Worm (Caenorhabditis elegans): ENCODE results near the gene K02E11.4.

K02E11.4 gene

ce11 chrV:14231656-14232055 lies 16.3 kb downstream of the K02E11.4 start:
- peak; percentile 4 for TF ChIP-seq fos-1 (tag; optimal IDR thresholded peaks at IDR 0.05)
- TF ChIP-seq crh-2 (tag; optimal IDR thresholded peaks at IDR 0.05): no peak

DNA sequence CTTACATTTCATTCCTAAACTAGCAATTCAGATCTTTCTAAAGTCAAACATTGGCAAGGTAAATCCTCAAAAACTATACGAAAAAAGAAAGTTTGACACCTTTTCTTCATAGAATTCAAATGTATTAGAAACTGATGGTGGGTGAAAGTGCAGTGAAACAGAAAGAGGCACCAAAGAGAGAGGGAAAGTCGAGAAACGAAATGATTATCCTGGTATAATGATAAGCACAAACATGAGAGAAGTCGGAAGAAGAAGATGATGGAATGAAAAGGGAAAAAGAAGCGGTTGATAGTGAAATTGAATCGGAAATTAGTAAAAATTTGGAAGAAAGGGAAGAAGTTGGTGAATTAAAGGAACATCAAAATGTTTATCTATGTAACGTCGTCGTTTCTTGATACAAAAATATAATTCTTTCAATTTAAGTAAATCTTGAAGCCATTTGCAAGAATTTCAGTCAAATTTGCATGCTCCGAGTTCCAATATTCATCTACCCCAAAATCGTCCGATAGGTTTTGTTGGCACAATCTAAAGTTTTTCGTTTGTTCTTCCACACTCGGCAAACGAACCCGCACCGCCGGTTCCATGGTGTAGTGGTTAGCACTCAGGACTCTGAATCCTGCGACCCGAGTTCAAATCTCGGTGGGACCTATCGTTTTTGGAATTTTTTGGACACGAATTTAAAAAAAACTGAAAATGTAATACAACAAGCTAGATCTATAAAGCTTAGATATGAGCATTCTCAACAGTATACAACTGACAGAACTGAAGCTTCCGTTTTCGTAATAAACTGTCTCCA lies 16.9 kb downstream of the K02E11.4 start:
- TF ChIP-seq nhr-10 (tag; optimal IDR thresholded peaks at IDR 0.05) (no peak), nhr-11 (tag; optimal IDR thresholded peaks at IDR 0.05) (no peak), mdl-1 (tag; optimal IDR thresholded peaks at IDR 0.05) (no peak), mbf-1 (tag; optimal IDR thresholded peaks at IDR 0.05) (no peak), elt-1 (tag; optimal IDR thresholded peaks at IDR 0.05) (no peak), lin-11 (tag; optimal IDR thresholded peaks at IDR 0.05) (no peak), nhr-12 (tag; optimal IDR thresholded peaks at IDR 0.05) (no peak), ceh-16 (tag; optimal IDR thresholded peaks at IDR 0.05) (no peak), fos-1 (tag; optimal IDR thresholded peaks at IDR 0.05) (no peak), ztf-1 (GFP tag; conservative IDR thresholded peaks at IDR 0.05) (no peak), R02D3.7 (tag; optimal IDR thresholded peaks at IDR 0.05) (no peak), nhr-129 (tag; optimal IDR thresholded peaks at IDR 0.05) (no peak), unc-55 (GFP tag; optimal IDR thresholded peaks at IDR 0.05) (no peak), sma-9 (GFP tag; optimal IDR thresholded peaks at IDR 0.05) (no peak), sma-9 (tag; optimal IDR thresholded peaks at IDR 0.05) (no peak), zag-1 (tag; optimal IDR thresholded peaks at IDR 0.05) (no peak), ztf-11 (tag; optimal IDR thresholded peaks at IDR 0.05) (no peak), lin-13 (GFP tag; optimal IDR thresholded peaks at IDR 0.05) (no peak), skn-1 (tag; optimal IDR thresholded peaks at IDR 0.05) (no peak)

DNA sequence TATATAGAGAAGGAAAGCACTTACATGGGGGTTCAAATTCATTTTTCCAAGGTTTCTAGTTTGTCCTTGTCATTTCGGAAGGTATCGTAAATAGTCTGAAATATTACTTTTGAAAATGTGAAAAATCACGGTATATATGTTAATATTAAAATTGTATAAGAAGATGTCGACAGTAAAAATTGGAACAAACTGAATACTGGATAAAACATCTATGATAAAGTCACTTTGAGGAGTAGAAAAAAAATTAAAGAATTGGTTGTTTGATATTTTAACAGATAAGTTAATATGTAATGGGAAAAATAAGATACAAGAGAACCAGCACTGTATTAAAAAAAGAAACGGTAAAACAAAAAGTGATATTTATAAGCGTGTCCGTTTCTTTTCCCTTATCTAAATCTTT lies 21.6 kb downstream of the K02E11.4 start, which contains the start of gene nep-21:
Gene nep-21 (minus strand): TSS at position 101 of the 400 bp plus-strand sequence.
- no peak for TF ChIP-seq ZK546.5 (tag; optimal IDR thresholded peaks at IDR 0.05)
- no peak for TF ChIP-seq unc-62 (GFP tag; optimal IDR thresholded peaks at IDR 0.05)
- TF ChIP-seq egl-27 (tag; optimal IDR thresholded peaks at IDR 0.05): no peak
- no peak for TF ChIP-seq snpc-4 (tag; optimal IDR thresholded peaks at IDR 0.05)
- TF ChIP-seq lin-13 (GFP tag; optimal IDR thresholded peaks at IDR 0.05): no peak
- TF ChIP-seq nhr-11 (tag; optimal IDR thresholded peaks at IDR 0.05): no peak
- TF ChIP-seq skn-1 (tag; optimal IDR thresholded peaks at IDR 0.05): no peak
- no peak for TF ChIP-seq C34F6.9 (tag; optimal IDR thresholded peaks at IDR 0.05)
- no peak for TF ChIP-seq ama-1 (optimal IDR thresholded peaks at IDR 0.05)
- TF ChIP-seq F13H6.1 (tag; optimal IDR thresholded peaks at IDR 0.05): no peak
- TF ChIP-seq gmeb-1 (tag; optimal IDR thresholded peaks at IDR 0.05): no peak
- TF ChIP-seq nhr-129 (tag; optimal IDR thresholded peaks at IDR 0.05): no peak
- no peak for TF ChIP-seq blmp-1 (tag; optimal IDR thresholded peaks at IDR 0.05; ENCODE audit: insufficient read depth)
- TF ChIP-seq mab-5 (tag; optimal IDR thresholded peaks at IDR 0.05): no peak
- no peak for TF ChIP-seq aly-2 (tag; optimal IDR thresholded peaks at IDR 0.05)
- TF ChIP-seq nhr-77 (tag; optimal IDR thresholded peaks at IDR 0.05): no peak
- TF ChIP-seq nhr-25 (tag; optimal IDR thresholded peaks at IDR 0.05): no peak
- TF ChIP-seq lin-11 (tag; optimal IDR thresholded peaks at IDR 0.05): no peak
- no peak for TF ChIP-seq nhr-6 (tag; optimal IDR thresholded peaks at IDR 0.05)
- no peak for TF ChIP-seq mbf-1 (tag; optimal IDR thresholded peaks at IDR 0.05)

DNA sequence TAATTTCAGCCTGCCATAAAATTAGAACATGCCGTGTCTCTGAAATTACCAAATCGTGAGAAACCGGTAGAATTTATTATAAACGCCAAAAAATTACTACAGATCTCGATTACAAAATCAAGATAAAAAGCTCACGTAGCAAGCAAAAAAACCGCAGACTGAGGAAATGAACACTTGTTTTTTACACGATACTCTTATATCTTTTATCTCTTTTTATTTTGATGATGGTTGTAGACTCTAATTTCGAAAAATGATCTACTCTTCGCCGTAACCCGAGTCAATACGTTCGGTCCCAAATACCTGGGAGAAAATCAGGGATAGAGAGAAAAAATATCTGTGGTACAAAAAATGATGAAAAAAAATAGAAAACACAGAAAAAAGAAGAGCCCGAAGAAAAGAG lies 24.8 kb downstream of the K02E11.4 start:
- no peak for TF ChIP-seq sma-9 (GFP tag; optimal IDR thresholded peaks at IDR 0.05)
- no peak for TF ChIP-seq sma-9 (tag; optimal IDR thresholded peaks at IDR 0.05)
- TF ChIP-seq nhr-21 (tag; optimal IDR thresholded peaks at IDR 0.05): no peak
- TF ChIP-seq gmeb-1 (tag; optimal IDR thresholded peaks at IDR 0.05): no peak
- TF ChIP-seq unc-39 (tag; optimal IDR thresholded peaks at IDR 0.05): no peak

ce11 chrV:14215106-14215505 lies 32.8 kb downstream of the K02E11.4 start, which contains the start of gene T16A9.5:
Gene T16A9.5, minus strand, starts transcription at chrV:14215206.
- no peak for TF ChIP-seq snpc-4 (tag; optimal IDR thresholded peaks at IDR 0.05)
- TF ChIP-seq ceh-82 (tag; optimal IDR thresholded peaks at IDR 0.05): no peak
- TF ChIP-seq C34F6.9 (tag; optimal IDR thresholded peaks at IDR 0.05): no peak
